Fruit fly (Drosophila melanogaster) whole organism, adult: Measurements from ENCODE around the gene CG14015.

Experiments used
- CG11617 ChIP-seq: fragments of 200-800 bp; sonication (Bioruptor generic); optimal IDR thresholded peaks from 2 replicates; lab custom pipeline; 2017; ENCODE audit warnings: mild to moderate bottlenecking, missing biosample characterization, missing genetic modification reagents, missing genetic modification characterization
- CG12768 ChIP-seq: fragments of 200-800 bp; sonication (Bioruptor generic); optimal IDR thresholded peaks from 2 replicates; lab custom pipeline; 2017; ENCODE audit warnings: missing biosample characterization, missing genetic modification characterization, mild to moderate bottlenecking, moderate library complexity, missing genetic modification reagents
- CG14711 ChIP-seq: fragments of 200-800 bp; sonication (Bioruptor generic); optimal IDR thresholded peaks from 2 replicates; lab custom pipeline; 2018; ENCODE audit warnings: missing biosample characterization, mild to moderate bottlenecking, missing genetic modification characterization, moderate library complexity
- CG1620 ChIP-seq: fragments of 200-800 bp; sonication (Bioruptor generic); optimal IDR thresholded peaks from 2 replicates; lab custom pipeline; 2016; ENCODE audit warnings: missing biosample characterization, missing genetic modification characterization
- CG33017 ChIP-seq: fragments of 200-800 bp; sonication (Bioruptor generic); optimal IDR thresholded peaks from 2 replicates; lab custom pipeline; 2018; ENCODE audit warnings: missing biosample characterization, mild to moderate bottlenecking, missing genetic modification characterization, moderate library complexity
- CG5204 ChIP-seq: fragments of 200-800 bp; sonication (Bioruptor generic); optimal IDR thresholded peaks from 2 replicates; lab custom pipeline; 2016; ENCODE audit warnings: missing biosample characterization, missing genetic modification characterization
- CG7045 ChIP-seq: fragments of 200-800 bp; sonication (Bioruptor generic); optimal IDR thresholded peaks from 2 replicates; lab custom pipeline; 2017; ENCODE audit warnings: missing biosample characterization, mild to moderate bottlenecking, missing genetic modification characterization
- CG7101 ChIP-seq: fragments of 200-800 bp; sonication (Bioruptor generic); optimal IDR thresholded peaks from 2 replicates; lab custom pipeline; 2018; ENCODE audit warnings: missing biosample characterization, mild to moderate bottlenecking, missing genetic modification characterization, moderate library complexity
- Clk ChIP-seq: fragments of 200-800 bp; sonication (Bioruptor generic); optimal IDR thresholded peaks from 2 replicates; lab custom pipeline; 2017; ENCODE audit warnings: missing biosample characterization, missing genetic modification characterization
- Crg-1 ChIP-seq: fragments of 200-800 bp; sonication (Bioruptor generic); optimal IDR thresholded peaks from 2 replicates; lab custom pipeline; 2016; ENCODE audit warnings: missing biosample characterization, missing genetic modification characterization
- Hr96 ChIP-seq: fragments of 200-800 bp; sonication (Bioruptor generic); optimal IDR thresholded peaks from 2 replicates; lab custom pipeline; 2016; ENCODE audit warnings: missing biosample characterization, missing genetic modification characterization
- Mnt ChIP-seq: fragments of 200-800 bp; sonication (Bioruptor generic); optimal IDR thresholded peaks from 2 replicates; lab custom pipeline; 2016; ENCODE audit warnings: missing biosample characterization, mild to moderate bottlenecking, missing genetic modification characterization
- cic ChIP-seq: fragments of 200-800 bp; sonication (Bioruptor generic); optimal IDR thresholded peaks from 2 replicates; lab custom pipeline; 2017; ENCODE audit warnings: missing biosample characterization, mild to moderate bottlenecking, missing genetic modification characterization, moderate library complexity
- cnc ChIP-seq, 2 experiments: fragments of >200 bp; optimal IDR thresholded peaks; 2 replicates each; lab custom pipeline; 2017
- kay ChIP-seq: fragments of 200-800 bp; sonication (Bioruptor generic); peaks from one replicate; lab custom pipeline; 2016; ENCODE audit warnings: missing biosample characterization, missing genetic modification characterization, borderline replicate concordance
- ovo ChIP-seq: fragments of 200-800 bp; sonication (Bioruptor generic); optimal IDR thresholded peaks from 2 replicates; lab custom pipeline; 2016; ENCODE audit warnings: missing biosample characterization, missing genetic modification characterization
- pad ChIP-seq: fragments of 200-800 bp; sonication (Bioruptor generic); optimal IDR thresholded peaks from 3 replicates; lab custom pipeline; 2017; ENCODE audit warnings: missing biosample characterization, missing genetic modification characterization, mild to moderate bottlenecking, moderate library complexity, missing genetic modification reagents
- tj ChIP-seq: fragments of 200-800 bp; sonication (Bioruptor generic); optimal IDR thresholded peaks from 3 replicates; lab custom pipeline; 2017; ENCODE audit warnings: missing biosample characterization, mild to moderate bottlenecking, missing genetic modification characterization, moderate library complexity
- toe ChIP-seq: fragments of 200-800 bp; sonication (Bioruptor generic); optimal IDR thresholded peaks from 2 replicates; lab custom pipeline; 2016; ENCODE audit warnings: missing biosample characterization, missing genetic modification characterization

CG14015 gene

dm6 chr2L:5546207-5546517 lies 7.2 kb upstream of the CG14015 start:
- TF ChIP-seq Clk (GFP tag; lab: Kevin White, UChicago) (no peak), ovo (GFP tag; lab: Kevin White, UChicago) (no peak), Mnt (GFP tag; lab: Kevin White, UChicago) (no peak), tj (no peak), kay (GFP tag; lab: Kevin White, UChicago) (no peak), cic (GFP tag; lab: Kevin White, UChicago) (no peak), CG7045 (GFP tag; lab: Kevin White, UChicago) (no peak), Crg-1 (GFP tag; lab: Kevin White, UChicago) (no peak), Hr96 (GFP tag; lab: Kevin White, UChicago) (no peak), CG7101 (tag; lab: Kevin White, UChicago) (no peak), CG5204 (no peak)

dm6 chr2L:5542944-5543515 lies 4.0 kb upstream of the CG14015 start:
- TF ChIP-seq CG7045 (GFP tag; lab: Kevin White, UChicago) = peak; percentile 5
- TF ChIP-seq Hr96 (GFP tag; lab: Kevin White, UChicago) = no peak
- no peak for TF ChIP-seq tj
- peak; percentile 97 for TF ChIP-seq pad

- TF ChIP-seq CG7101 (tag; lab: Kevin White, UChicago) = peak; percentile 5
- peak; percentile 40 for TF ChIP-seq CG11617 (GFP tag; lab: Kevin White, UChicago)
- TF ChIP-seq Mnt (GFP tag; lab: Kevin White, UChicago) = peak; percentile 56
- no peak for TF ChIP-seq toe (GFP tag; lab: Kevin White, UChicago)
- TF ChIP-seq cic (GFP tag; lab: Kevin White, UChicago) = no peak
Measured at dm6 chr2L:5541935-5542685, 3.1 kb upstream of the CG14015 start, which contains the start of the genes Hel25E and Lam. TSS of gene Hel25E (minus strand) at chr2L:5542314. TSS of gene Lam (plus strand) at chr2L:5542480.

dm6 chr2L:5537063-5537462 lies 1.9 kb downstream of the CG14015 start:
- TF ChIP-seq CG12768 (GFP tag; lab: Kevin White, UChicago) (no peak), CG5204 (no peak), CG1620 (GFP tag; lab: Kevin White, UChicago) (no peak), Clk (GFP tag; lab: Kevin White, UChicago) (no peak), Mnt (GFP tag; lab: Kevin White, UChicago) (no peak), Hr96 (GFP tag; lab: Kevin White, UChicago) (no peak), kay (GFP tag; lab: Kevin White, UChicago) (no peak)

dm6 chr2L:5536658-5537057 lies 2.3 kb downstream of the CG14015 start, which contains the start of gene tomb:
TSS of gene tomb (minus strand) at chr2L:5536758.
- TF ChIP-seq CG14711 (tag; lab: Kevin White, UChicago) = no peak
- no peak for TF ChIP-seq pad
- TF ChIP-seq CG5204 = no peak
- TF ChIP-seq CG33017 (tag; lab: Kevin White, UChicago) = no peak
- no peak for TF ChIP-seq tj
- TF ChIP-seq cnc (optimal IDR thresholded peaks at IDR 0.05; lab: Kevin White, UChicago) = no peak
- TF ChIP-seq Mnt (GFP tag; lab: Kevin White, UChicago) = no peak

dm6 chr2L:5532061-5532460 lies 6.9 kb downstream of the CG14015 start, which contains the start of gene Coq6:
TSS of gene Coq6 (minus strand) at chr2L:5532223.
- TF ChIP-seq cic (GFP tag; lab: Kevin White, UChicago) (no peak), Mnt (GFP tag; lab: Kevin White, UChicago) (no peak), kay (GFP tag; lab: Kevin White, UChicago) (no peak), ovo (GFP tag; lab: Kevin White, UChicago) (no peak)

dm6 chr2L:5527861-5528260 lies 11.1 kb downstream of the CG14015 start, which contains the start of gene CG31915:
TSS of gene CG31915 (plus strand) at chr2L:5528123.
- TF ChIP-seq CG12768 (GFP tag; lab: Kevin White, UChicago) (no peak), ovo (GFP tag; lab: Kevin White, UChicago) (no peak), CG11617 (GFP tag; lab: Kevin White, UChicago) (no peak), CG1620 (GFP tag; lab: Kevin White, UChicago) (no peak), kay (GFP tag; lab: Kevin White, UChicago) (no peak), CG7101 (tag; lab: Kevin White, UChicago) (no peak), pad (no peak), Clk (GFP tag; lab: Kevin White, UChicago) (no peak), Hr96 (GFP tag; lab: Kevin White, UChicago) (no peak), CG5204 (no peak), cnc (optimal IDR thresholded peaks at IDR 0.05; lab: Kevin White, UChicago) (no peak), Mnt (GFP tag; lab: Kevin White, UChicago) (no peak), tj (no peak), Crg-1 (GFP tag; lab: Kevin White, UChicago) (no peak), toe (GFP tag; lab: Kevin White, UChicago) (no peak), CG33017 (tag; lab: Kevin White, UChicago) (no peak), CG14711 (tag; lab: Kevin White, UChicago) (no peak), CG7045 (GFP tag; lab: Kevin White, UChicago) (no peak)
